Worm (Caenorhabditis elegans) whole organism, late embryonic: ENCODE results near the gene snf-6.

Experiments used
- K09A11.1 ChIP-seq: sonication (generic microtip); optimal IDR thresholded peaks from 2 replicates; lab custom pipeline; 2017; ENCODE audit warnings: antibody characterized with exemption, mild to moderate bottlenecking, missing genetic modification characterization, missing compliant biosample characterization; ENCODE audit not compliant: insufficient read depth
- ama-1 ChIP-seq: fragments of 150-350 bp; optimal IDR thresholded peaks from 2 replicates; lab custom pipeline; 2014
- ceh-2 ChIP-seq: sonication (generic microtip); optimal IDR thresholded peaks from 2 replicates; lab custom pipeline; 2016; ENCODE audit warnings: missing genotype, missing genetic modification characterization, missing compliant biosample characterization
- elt-4 ChIP-seq: sonication (generic microtip); optimal IDR thresholded peaks from 2 replicates; lab custom pipeline; 2016; ENCODE audit warnings: missing genetic modification characterization, missing compliant biosample characterization
- eyg-1 ChIP-seq: sonication (generic microtip); optimal IDR thresholded peaks from 2 replicates; lab custom pipeline; 2016; ENCODE audit warnings: missing genotype, missing genetic modification characterization, missing compliant biosample characterization
- hlh-13 ChIP-seq: fragments of 200-800 bp; sonication (Bioruptor generic); optimal IDR thresholded peaks from 2 replicates; lab custom pipeline; 2018; ENCODE audit warnings: mild to moderate bottlenecking, missing genetic modification characterization, missing compliant biosample characterization
- mec-3 ChIP-seq: sonication (generic microtip); optimal IDR thresholded peaks from 2 replicates; lab custom pipeline; 2016; ENCODE audit warnings: borderline replicate concordance, missing genetic modification characterization, missing compliant biosample characterization
- nhr-11 ChIP-seq: fragments of 150-350 bp; optimal IDR thresholded peaks from 2 replicates; lab custom pipeline; 2014; ENCODE audit warnings: missing biosample characterization, missing genetic modification characterization
- pha-4 ChIP-seq: fragments of 150-350 bp; optimal IDR thresholded peaks from 2 replicates; lab custom pipeline; 2018; ENCODE audit warnings: missing biosample characterization, missing genetic modification reagents, missing genetic modification characterization
- syd-9 ChIP-seq: sonication (generic microtip); optimal IDR thresholded peaks from 2 replicates; lab custom pipeline; 2016; ENCODE audit warnings: mild to moderate bottlenecking, missing genetic modification characterization, moderate library complexity, missing compliant biosample characterization
- tbx-2 ChIP-seq: sonication (generic microtip); optimal IDR thresholded peaks from 2 replicates; lab custom pipeline; 2016; ENCODE audit warnings: missing genetic modification characterization, missing compliant biosample characterization
- unc-3 ChIP-seq, 2 experiments: fragments of 200-800 bp in 1 of 2; sonication (Bioruptor generic) in 1 of 2; sonication (generic microtip) in 1 of 2; conservative IDR thresholded peaks in 1 of 2; optimal IDR thresholded peaks in 1 of 2; 2 replicates each; pipeline versions ENCODE4 v1.3.6 to Lab custom; 2016 to 2022; ENCODE audit warnings: missing compliant biosample characterization in 2 of 2, missing genetic modification characterization in 2 of 2, missing genetic modification reagents in 1 of 2
- unc-55 ChIP-seq: sonication (generic microtip); optimal IDR thresholded peaks from 2 replicates; lab custom pipeline; 2017; ENCODE audit warnings: missing biosample characterization, missing genetic modification reagents, missing genetic modification characterization
- unc-86 ChIP-seq: sonication (generic microtip); optimal IDR thresholded peaks from 2 replicates; lab custom pipeline; 2016; ENCODE audit warnings: missing genetic modification characterization, missing compliant biosample characterization

- TF ChIP-seq nhr-11 (no peak), unc-3 (GFP tag; conservative IDR thresholded peaks at IDR 0.05; lab: Robert Waterston, UW) (no peak), unc-3 (tag; optimal IDR thresholded peaks at IDR 0.05; lab: Kevin White, UChicago) (no peak), K09A11.1 (tag; lab: Kevin White, UChicago) (no peak), pha-4 (tag; lab: Kevin White, UChicago) (no peak), ama-1 (no peak), ceh-2 (tag; lab: Kevin White, UChicago) (no peak), tbx-2 (no peak), elt-4 (tag; lab: Kevin White, UChicago) (no peak), mec-3 (no peak), unc-55 (no peak), unc-86 (no peak), hlh-13 (GFP tag; lab: Kevin White, UChicago) (no peak), syd-9 (tag; lab: Kevin White, UChicago) (no peak), eyg-1 (tag; lab: Kevin White, UChicago) (no peak)
Measured at ce11 chrIII:1576451-1576850, 43.8 kb upstream of the snf-6 start, which contains the start of gene Y22D7AL.7.
